Fruit fly (Drosophila melanogaster) Kc167 (cell line): ENCODE results near the gene RfC4.

Experiments
- Myc ChIP-seq: fragments of >200 bp; optimal IDR thresholded peaks from 2 replicates; lab custom pipeline; 2017; ENCODE audit warnings: missing external identifiers
- h ChIP-seq: fragments of >200 bp; optimal IDR thresholded peaks from 3 replicates; lab custom pipeline; 2018; ENCODE audit warnings: missing external identifiers
- psq ChIP-seq: fragments of >200 bp; optimal IDR thresholded peaks from 2 replicates; lab custom pipeline; 2017; ENCODE audit warnings: missing external identifiers

DNA sequence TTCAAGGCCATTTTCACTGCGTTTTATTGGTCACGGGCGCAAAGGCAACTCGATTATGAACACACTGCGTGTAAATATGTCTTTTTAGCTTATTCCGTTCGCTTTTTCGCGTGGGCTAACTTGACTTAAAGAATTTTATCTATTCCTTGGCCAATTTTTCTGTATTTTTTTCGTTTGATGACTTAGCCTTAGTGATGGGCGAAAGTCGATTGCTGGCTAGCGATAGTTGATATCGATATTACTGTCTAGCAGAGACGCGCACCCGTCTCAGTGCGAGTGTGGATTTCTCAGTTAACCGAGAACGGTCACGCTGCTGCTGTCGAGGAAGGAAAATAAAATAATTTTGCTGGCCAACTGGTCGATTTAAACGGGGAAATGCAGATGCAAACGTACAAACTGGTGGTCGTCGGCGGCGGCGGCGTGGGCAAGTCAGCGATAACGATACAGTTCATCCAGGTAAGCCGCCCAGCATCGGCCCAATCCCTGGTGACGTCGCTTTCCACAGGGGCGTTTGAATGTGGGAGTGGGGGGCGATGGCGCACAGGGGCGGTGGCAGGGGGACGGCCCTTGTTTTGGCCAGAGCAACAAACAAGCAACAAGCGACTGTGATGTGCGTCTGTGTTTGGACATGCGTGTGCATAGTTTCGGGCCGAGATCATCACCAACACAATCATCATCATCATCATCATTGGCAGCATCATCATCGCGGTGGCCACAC, 3.1 kb upstream of the RfC4 start, which contains the start of the genes Rop and Ras64B:
- TF ChIP-seq h: no peak
- no peak for TF ChIP-seq Myc
- TF ChIP-seq psq (lab: Kevin White, UChicago): no peak
